Fruit fly (Drosophila melanogaster) whole organism, prepupa: Measurements from ENCODE around the gene CG18180.

Experiments used
- Blimp-1 ChIP-seq: fragments of 200-800 bp; sonication (Bioruptor generic); optimal IDR thresholded peaks from 3 replicates; lab custom pipeline; 2017; ENCODE audit warnings: missing biosample characterization, missing genetic modification characterization, mild to moderate bottlenecking, moderate library complexity, missing genetic modification reagents
- CG10631 ChIP-seq: fragments of 200-800 bp; sonication (Bioruptor generic); optimal IDR thresholded peaks from 2 replicates; lab custom pipeline; 2016; ENCODE audit warnings: missing biosample characterization, missing genetic modification characterization
- CG10669 ChIP-seq: fragments of 200-800 bp; sonication (Bioruptor generic); optimal IDR thresholded peaks from 3 replicates; lab custom pipeline; 2018; ENCODE audit warnings: missing biosample characterization, mild to moderate bottlenecking, missing genetic modification characterization, moderate library complexity
- CG11294 ChIP-seq: fragments of 200-800 bp; sonication (Bioruptor generic); IDR thresholded peaks from 2 replicates; pipeline ENCODE4 v1.3.6; 2022; ENCODE audit warnings: missing biosample characterization, missing genetic modification characterization
- CG11762 ChIP-seq: fragments of 200-800 bp; sonication (Bioruptor generic); optimal IDR thresholded peaks from 3 replicates; lab custom pipeline; 2016; ENCODE audit warnings: missing biosample characterization, missing genetic modification characterization; ENCODE audit not compliant: insufficient read depth
- CG11902 ChIP-seq: fragments of 200-800 bp; sonication (Bioruptor generic); optimal IDR thresholded peaks from 3 replicates; lab custom pipeline; 2016; ENCODE audit warnings: missing biosample characterization, missing genetic modification characterization
- CG15336 ChIP-seq: fragments of 200-800 bp; sonication (Bioruptor generic); IDR thresholded peaks from 2 replicates; pipeline ENCODE4 v1.3.6; 2022; ENCODE audit warnings: missing biosample characterization, missing genetic modification characterization
- CG1621 ChIP-seq: fragments of 200-800 bp; sonication (Bioruptor generic); optimal IDR thresholded peaks from 3 replicates; lab custom pipeline; 2018; ENCODE audit warnings: missing biosample characterization, mild to moderate bottlenecking, missing genetic modification characterization
- CG16779 ChIP-seq: fragments of 200-800 bp; sonication (Bioruptor generic); optimal IDR thresholded peaks from 3 replicates; lab custom pipeline; 2017; ENCODE audit warnings: missing biosample characterization, mild to moderate bottlenecking, missing genetic modification characterization
- CG3032 ChIP-seq: fragments of 200-800 bp; optimal IDR thresholded peaks from 2 replicates; lab custom pipeline; 2019; ENCODE audit warnings: missing biosample characterization, mild to moderate bottlenecking, missing genetic modification characterization, moderate library complexity
- CG31627 ChIP-seq: fragments of 200-800 bp; sonication (Bioruptor generic); optimal IDR thresholded peaks from 3 replicates; lab custom pipeline; 2016; ENCODE audit warnings: missing biosample characterization, missing genetic modification characterization
- CG32006 ChIP-seq: fragments of 200-800 bp; sonication (Bioruptor generic); optimal IDR thresholded peaks from 3 replicates; lab custom pipeline; 2017; ENCODE audit warnings: missing biosample characterization, mild to moderate bottlenecking, missing genetic modification characterization
- CG34406 ChIP-seq: fragments of 200-800 bp; sonication (Bioruptor generic); optimal IDR thresholded peaks from 3 replicates; lab custom pipeline; 2016; ENCODE audit warnings: missing biosample characterization, missing genetic modification characterization
- CG3919 ChIP-seq: fragments of 200-800 bp; sonication (Bioruptor generic); optimal IDR thresholded peaks from 3 replicates; lab custom pipeline; 2016; ENCODE audit warnings: missing biosample characterization, missing genetic modification characterization
- CG6163 ChIP-seq: fragments of 200-800 bp; sonication (Bioruptor generic); IDR thresholded peaks from 3 replicates; pipeline ENCODE4 v1.3.6; 2022; ENCODE audit warnings: missing biosample characterization, missing genetic modification characterization
- CG6276 ChIP-seq: fragments of 200-800 bp; sonication (Bioruptor generic); optimal IDR thresholded peaks from 2 replicates; lab custom pipeline; 2017; ENCODE audit warnings: missing biosample characterization, mild to moderate bottlenecking, missing genetic modification characterization
- CG6792 ChIP-seq: fragments of 200-800 bp; sonication (Bioruptor generic); optimal IDR thresholded peaks from 3 replicates; lab custom pipeline; 2016; ENCODE audit warnings: missing biosample characterization, missing genetic modification characterization
- CG6808 ChIP-seq: fragments of 200-800 bp; sonication (Bioruptor generic); optimal IDR thresholded peaks from 3 replicates; lab custom pipeline; 2017; ENCODE audit warnings: missing biosample characterization, missing genetic modification characterization, mild to moderate bottlenecking, moderate library complexity, missing genetic modification reagents
- CG7368 ChIP-seq: fragments of 200-800 bp; sonication (Bioruptor generic); optimal IDR thresholded peaks from 3 replicates; lab custom pipeline; 2016; ENCODE audit warnings: missing biosample characterization, missing genetic modification characterization
- CG8119 ChIP-seq: fragments of 200-800 bp; sonication (Bioruptor generic); IDR thresholded peaks from 3 replicates; pipeline ENCODE4 v1.3.6; 2022; ENCODE audit warnings: missing biosample characterization, missing genetic modification characterization
- CG8319 ChIP-seq: fragments of 200-800 bp; sonication (Bioruptor generic); optimal IDR thresholded peaks from 3 replicates; lab custom pipeline; 2016; ENCODE audit warnings: missing biosample characterization, missing genetic modification characterization
- CG9139 ChIP-seq: fragments of 200-800 bp; sonication (Bioruptor generic); optimal IDR thresholded peaks from 3 replicates; lab custom pipeline; 2017; ENCODE audit warnings: missing biosample characterization, mild to moderate bottlenecking, missing genetic modification characterization
- Eip75B ChIP-seq: fragments of 200-800 bp; sonication (Bioruptor generic); optimal IDR thresholded peaks from 3 replicates; lab custom pipeline; 2016; ENCODE audit warnings: missing biosample characterization, missing genetic modification characterization
- Eip78C ChIP-seq: fragments of 200-800 bp; sonication (Bioruptor generic); peaks from one replicate; lab custom pipeline; 2016; ENCODE audit warnings: missing biosample characterization, missing genetic modification characterization
- Eip93F ChIP-seq: fragments of 200-800 bp; sonication (Bioruptor generic); optimal IDR thresholded peaks from 2 replicates; lab custom pipeline; 2016; ENCODE audit warnings: missing biosample characterization, mild to moderate bottlenecking, missing genetic modification characterization
- Ets21C ChIP-seq: fragments of 200-800 bp; sonication (Bioruptor generic); optimal IDR thresholded peaks from 3 replicates; lab custom pipeline; 2016; ENCODE audit warnings: missing biosample characterization, missing genetic modification characterization
- Ets96B ChIP-seq: fragments of 200-800 bp; optimal IDR thresholded peaks from 2 replicates; lab custom pipeline; 2019; ENCODE audit warnings: missing biosample characterization, mild to moderate bottlenecking, missing genetic modification characterization, moderate library complexity
- Gug ChIP-seq: fragments of 200-800 bp; sonication (Bioruptor generic); IDR thresholded peaks from 2 replicates; pipeline ENCODE4 v1.3.6; 2022; ENCODE audit warnings: missing biosample characterization, missing genetic modification characterization
- Hr38 ChIP-seq: sonication (Bioruptor generic); optimal IDR thresholded peaks from 2 replicates; lab custom pipeline; 2016; ENCODE audit warnings: missing biosample characterization, missing genetic modification characterization
- Hr4 ChIP-seq: fragments of 200-800 bp; sonication (Bioruptor generic); optimal IDR thresholded peaks from 3 replicates; lab custom pipeline; 2016; ENCODE audit warnings: missing biosample characterization, missing genetic modification characterization
- Lpt ChIP-seq: fragments of 200-800 bp; sonication (Bioruptor generic); optimal IDR thresholded peaks from 3 replicates; lab custom pipeline; 2016; ENCODE audit warnings: missing biosample characterization, missing genetic modification characterization
- Met ChIP-seq: fragments of 200-800 bp; sonication (Bioruptor generic); optimal IDR thresholded peaks from 3 replicates; lab custom pipeline; 2016; ENCODE audit warnings: missing biosample characterization, missing genetic modification characterization
- OdsH ChIP-seq: fragments of 200-800 bp; sonication (Bioruptor generic); optimal IDR thresholded peaks from 3 replicates; lab custom pipeline; 2016; ENCODE audit warnings: missing biosample characterization, missing genetic modification characterization
- Smox ChIP-seq: fragments of 200-800 bp; sonication (Bioruptor generic); optimal IDR thresholded peaks from 3 replicates; lab custom pipeline; 2016; ENCODE audit warnings: missing biosample characterization, missing genetic modification characterization
- Sox102F ChIP-seq: fragments of 200-800 bp; sonication (Bioruptor generic); optimal IDR thresholded peaks from 2 replicates; lab custom pipeline; 2016; ENCODE audit warnings: missing biosample characterization, mild to moderate bottlenecking, missing genetic modification characterization
- Sox14 ChIP-seq: fragments of 200-800 bp; sonication (Bioruptor generic); optimal IDR thresholded peaks from 3 replicates; lab custom pipeline; 2016; ENCODE audit warnings: missing biosample characterization, missing genetic modification characterization
- Sox15 ChIP-seq: fragments of 200-800 bp; sonication (Bioruptor generic); optimal IDR thresholded peaks from 3 replicates; lab custom pipeline; 2016; ENCODE audit warnings: missing biosample characterization, missing genetic modification characterization
- achi ChIP-seq: fragments of 200-800 bp; sonication (Bioruptor generic); optimal IDR thresholded peaks from 3 replicates; lab custom pipeline; 2016; ENCODE audit warnings: missing biosample characterization, missing genetic modification characterization
- acj6 ChIP-seq: fragments of 200-800 bp; sonication (Bioruptor generic); optimal IDR thresholded peaks from 3 replicates; lab custom pipeline; 2016; ENCODE audit warnings: missing biosample characterization, missing genetic modification characterization
- cyc ChIP-seq: fragments of 200-800 bp; sonication (Bioruptor generic); optimal IDR thresholded peaks from 3 replicates; lab custom pipeline; 2016; ENCODE audit warnings: missing biosample characterization, missing genetic modification characterization
- dac ChIP-seq: fragments of 200-800 bp; sonication (Bioruptor generic); optimal IDR thresholded peaks from 2 replicates; lab custom pipeline; 2017; ENCODE audit warnings: missing biosample characterization, mild to moderate bottlenecking, missing genetic modification characterization
- dsx ChIP-seq: fragments of 200-800 bp; optimal IDR thresholded peaks from 3 replicates; lab custom pipeline; 2019; ENCODE audit warnings: missing biosample characterization, mild to moderate bottlenecking, missing genetic modification characterization, moderate library complexity; ENCODE audit not compliant: poor library complexity, severe bottlenecking
- esn ChIP-seq: fragments of 200-800 bp; sonication (Bioruptor generic); optimal IDR thresholded peaks from 2 replicates; lab custom pipeline; 2016; ENCODE audit warnings: missing biosample characterization, mild to moderate bottlenecking, missing genetic modification characterization, moderate library complexity
- fd59A ChIP-seq: fragments of 200-800 bp; sonication (Bioruptor generic); optimal IDR thresholded peaks from 2 replicates; lab custom pipeline; 2017; ENCODE audit warnings: missing biosample characterization, mild to moderate bottlenecking, missing genetic modification characterization, missing genetic modification reagents
- fd85E ChIP-seq: fragments of 200-800 bp; sonication (Bioruptor generic); optimal IDR thresholded peaks from 3 replicates; lab custom pipeline; 2016; ENCODE audit warnings: missing biosample characterization, missing genetic modification characterization
- fkh ChIP-seq: fragments of 200-800 bp; sonication (Bioruptor generic); optimal IDR thresholded peaks from 3 replicates; lab custom pipeline; 2017; ENCODE audit warnings: missing biosample characterization, mild to moderate bottlenecking, missing genetic modification characterization, moderate library complexity
- net ChIP-seq: fragments of 200-800 bp; sonication (Bioruptor generic); optimal IDR thresholded peaks from 3 replicates; lab custom pipeline; 2016; ENCODE audit warnings: missing biosample characterization, missing genetic modification characterization
- pdm3 ChIP-seq: fragments of 200-800 bp; sonication (Bioruptor generic); optimal IDR thresholded peaks from 3 replicates; lab custom pipeline; 2016; ENCODE audit warnings: missing biosample characterization, missing genetic modification characterization
- salr ChIP-seq, 2 experiments: fragments of 200-800 bp; sonication (Bioruptor generic); optimal IDR thresholded peaks; 3 replicates each; lab custom pipeline; 2016 to 2018; ENCODE audit warnings: missing biosample characterization in 2 of 2, missing genetic modification characterization in 2 of 2, mild to moderate bottlenecking in 1 of 2
- ss ChIP-seq, 2 experiments: fragments of 200-800 bp; sonication (Bioruptor generic); optimal IDR thresholded peaks; 2 replicates in 1 of 2; 3 replicates in 1 of 2; lab custom pipeline; 2017 to 2018; ENCODE audit warnings: mild to moderate bottlenecking in 2 of 2, missing biosample characterization in 2 of 2, missing genetic modification characterization in 2 of 2, moderate library complexity in 1 of 2
- svp ChIP-seq: fragments of 200-800 bp; sonication (Bioruptor generic); peaks from one replicate; lab custom pipeline; 2016; ENCODE audit warnings: missing biosample characterization, missing genetic modification characterization
- topi ChIP-seq: fragments of 200-800 bp; sonication (Bioruptor generic); optimal IDR thresholded peaks from 3 replicates; lab custom pipeline; 2016; ENCODE audit warnings: missing biosample characterization, missing genetic modification characterization
- vri ChIP-seq: fragments of 200-800 bp; sonication (Bioruptor generic); optimal IDR thresholded peaks from 3 replicates; lab custom pipeline; 2016; ENCODE audit warnings: missing biosample characterization, mild to moderate bottlenecking, missing genetic modification characterization

Gene CG18180

DNA sequence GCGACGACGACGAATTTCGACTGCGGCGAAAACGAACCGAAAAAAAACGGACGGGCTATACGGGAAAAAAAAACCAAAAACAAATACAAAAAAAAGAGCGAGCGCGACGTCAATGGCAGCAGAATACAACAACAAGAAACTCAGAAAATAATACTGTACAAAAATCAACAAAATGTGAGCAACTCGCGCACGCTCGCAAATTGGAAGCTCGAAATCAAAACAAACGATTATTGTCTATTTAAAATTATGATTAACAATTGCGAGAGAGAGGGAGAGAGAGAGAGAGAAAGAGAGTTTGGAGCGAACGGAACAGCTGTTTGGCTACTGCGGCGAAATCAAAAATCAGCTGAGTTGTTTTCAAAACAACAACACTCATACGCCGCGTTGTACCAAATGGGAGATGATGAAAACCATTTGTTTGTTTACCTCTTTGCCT, 34.7 kb downstream of the CG18180 start:
- no peak for TF ChIP-seq CG1621
- no peak for TF ChIP-seq acj6 (GFP tag; lab: Kevin White, UChicago)
- peak; percentile 77 for TF ChIP-seq fkh (GFP tag; lab: Kevin White, UChicago)
- TF ChIP-seq Sox14 (GFP tag; lab: Kevin White, UChicago) = no peak
- TF ChIP-seq CG16779 (tag; lab: Kevin White, UChicago) = peak; percentile 72
- TF ChIP-seq esn (GFP tag; lab: Kevin White, UChicago) = peak; percentile 46
- no peak for TF ChIP-seq Ets96B (tag; lab: Kevin White, UChicago)
- TF ChIP-seq CG8119 (GFP tag; lab: Robert Waterston, UW) = peak; percentile 69; the same call in 2 of the 3 replicates
- TF ChIP-seq Sox15 (GFP tag; lab: Kevin White, UChicago) = no peak
- TF ChIP-seq pdm3 = no peak
- TF ChIP-seq CG31627 (GFP tag; lab: Kevin White, UChicago) = no peak
- no peak for TF ChIP-seq CG10631 (GFP tag; lab: Kevin White, UChicago)
- peak; percentile 52 for TF ChIP-seq Blimp-1
- no peak for TF ChIP-seq CG8319 (GFP tag; lab: Kevin White, UChicago)
- peak; percentile 90 for TF ChIP-seq vri
- no peak for TF ChIP-seq CG6792
- TF ChIP-seq CG11294 (GFP tag; lab: Robert Waterston, UW) = peak; percentile 26; the same call in 1 of the 2 replicates
- TF ChIP-seq CG6163 (GFP tag; lab: Robert Waterston, UW) = peak; percentile 83
- TF ChIP-seq Ets21C = no peak
- no peak for TF ChIP-seq Smox (GFP tag; lab: Kevin White, UChicago)
- TF ChIP-seq CG11762 (GFP tag; lab: Kevin White, UChicago) = no peak
- TF ChIP-seq CG34406 = peak; percentile 46
- TF ChIP-seq svp (GFP tag; lab: Kevin White, UChicago) = peak; percentile 78
- TF ChIP-seq CG15336 (GFP tag; lab: Robert Waterston, UW) = peak; percentile 70
- TF ChIP-seq Eip75B = no peak
- no peak for TF ChIP-seq CG10669 (GFP tag; lab: Kevin White, UChicago)
- no peak for TF ChIP-seq CG11902
- TF ChIP-seq Hr4 (GFP tag; lab: Kevin White, UChicago) = no peak
- no peak for TF ChIP-seq CG32006
- peak in 1 of 2 experiments; percentile 47 for TF ChIP-seq salr (GFP tag; optimal IDR thresholded peaks at IDR 0.05; lab: Kevin White, UChicago)
- peak; percentile 44 for TF ChIP-seq Lpt (GFP tag; lab: Kevin White, UChicago)
- TF ChIP-seq cyc (GFP tag; lab: Kevin White, UChicago) = no peak
- no peak for TF ChIP-seq fd59A (GFP tag; lab: Kevin White, UChicago)
- peak; percentile 49 for TF ChIP-seq Eip93F (GFP tag; lab: Kevin White, UChicago)
- TF ChIP-seq CG6276 = peak; percentile 92
- no peak for TF ChIP-seq OdsH
- no peak for TF ChIP-seq achi (GFP tag; lab: Kevin White, UChicago)
- TF ChIP-seq topi = peak; percentile 38
- no peak for TF ChIP-seq Gug (GFP tag; lab: Robert Waterston, UW)
- no peak for TF ChIP-seq dsx (GFP tag; lab: Kevin White, UChicago)
- TF ChIP-seq net (GFP tag; lab: Kevin White, UChicago) = peak; percentile 72
- TF ChIP-seq CG7368 (GFP tag; lab: Kevin White, UChicago) = no peak
- peak; percentile 40 for TF ChIP-seq Met (GFP tag; lab: Kevin White, UChicago)
- TF ChIP-seq ss (GFP tag; optimal IDR thresholded peaks at IDR 0.05; lab: Kevin White, UChicago) = no peak
- peak; percentile 71 for TF ChIP-seq Eip78C (GFP tag; lab: Kevin White, UChicago)
- no peak for TF ChIP-seq Hr38 (GFP tag; lab: Kevin White, UChicago)
- no peak for TF ChIP-seq fd85E
- no peak for TF ChIP-seq CG3919
- TF ChIP-seq CG6808 = no peak
- TF ChIP-seq dac (GFP tag; lab: Kevin White, UChicago) = no peak
- peak; percentile 48 for TF ChIP-seq Sox102F
- no peak for TF ChIP-seq CG9139
- TF ChIP-seq CG3032 (tag; lab: Kevin White, UChicago) = no peak
